Fruit fly (Drosophila melanogaster) whole organism, adult: ENCODE results near the gene CG4511.

ENCODE experiments used
- CG1620 ChIP-seq: fragments of 200-800 bp; sonication (Bioruptor generic); optimal IDR thresholded peaks from 2 replicates; lab custom pipeline; 2016; ENCODE audit warnings: missing biosample characterization, missing genetic modification characterization
- CG5204 ChIP-seq: fragments of 200-800 bp; sonication (Bioruptor generic); optimal IDR thresholded peaks from 2 replicates; lab custom pipeline; 2016; ENCODE audit warnings: missing biosample characterization, missing genetic modification characterization
- CG7045 ChIP-seq: fragments of 200-800 bp; sonication (Bioruptor generic); optimal IDR thresholded peaks from 2 replicates; lab custom pipeline; 2017; ENCODE audit warnings: missing biosample characterization, mild to moderate bottlenecking, missing genetic modification characterization
- CG7101 ChIP-seq: fragments of 200-800 bp; sonication (Bioruptor generic); optimal IDR thresholded peaks from 2 replicates; lab custom pipeline; 2018; ENCODE audit warnings: missing biosample characterization, mild to moderate bottlenecking, missing genetic modification characterization, moderate library complexity
- Clk ChIP-seq: fragments of 200-800 bp; sonication (Bioruptor generic); optimal IDR thresholded peaks from 2 replicates; lab custom pipeline; 2017; ENCODE audit warnings: missing biosample characterization, missing genetic modification characterization
- Crg-1 ChIP-seq: fragments of 200-800 bp; sonication (Bioruptor generic); optimal IDR thresholded peaks from 2 replicates; lab custom pipeline; 2016; ENCODE audit warnings: missing biosample characterization, missing genetic modification characterization
- Mnt ChIP-seq: fragments of 200-800 bp; sonication (Bioruptor generic); optimal IDR thresholded peaks from 2 replicates; lab custom pipeline; 2016; ENCODE audit warnings: missing biosample characterization, mild to moderate bottlenecking, missing genetic modification characterization
- bab1 ChIP-seq: fragments of 200-800 bp; sonication (Bioruptor generic); optimal IDR thresholded peaks from 3 replicates; lab custom pipeline; 2019; ENCODE audit warnings: missing biosample characterization, mild to moderate bottlenecking, missing genetic modification characterization, moderate library complexity
- cnc ChIP-seq, 2 experiments: fragments of >200 bp; optimal IDR thresholded peaks; 2 replicates each; lab custom pipeline; 2017
- kay ChIP-seq: fragments of 200-800 bp; sonication (Bioruptor generic); peaks from one replicate; lab custom pipeline; 2016; ENCODE audit warnings: missing biosample characterization, missing genetic modification characterization, borderline replicate concordance
- ovo ChIP-seq: fragments of 200-800 bp; sonication (Bioruptor generic); optimal IDR thresholded peaks from 2 replicates; lab custom pipeline; 2016; ENCODE audit warnings: missing biosample characterization, missing genetic modification characterization
- pad ChIP-seq: fragments of 200-800 bp; sonication (Bioruptor generic); optimal IDR thresholded peaks from 3 replicates; lab custom pipeline; 2017; ENCODE audit warnings: missing biosample characterization, missing genetic modification characterization, mild to moderate bottlenecking, moderate library complexity, missing genetic modification reagents
- tj ChIP-seq: fragments of 200-800 bp; sonication (Bioruptor generic); optimal IDR thresholded peaks from 3 replicates; lab custom pipeline; 2017; ENCODE audit warnings: missing biosample characterization, mild to moderate bottlenecking, missing genetic modification characterization, moderate library complexity

DNA sequence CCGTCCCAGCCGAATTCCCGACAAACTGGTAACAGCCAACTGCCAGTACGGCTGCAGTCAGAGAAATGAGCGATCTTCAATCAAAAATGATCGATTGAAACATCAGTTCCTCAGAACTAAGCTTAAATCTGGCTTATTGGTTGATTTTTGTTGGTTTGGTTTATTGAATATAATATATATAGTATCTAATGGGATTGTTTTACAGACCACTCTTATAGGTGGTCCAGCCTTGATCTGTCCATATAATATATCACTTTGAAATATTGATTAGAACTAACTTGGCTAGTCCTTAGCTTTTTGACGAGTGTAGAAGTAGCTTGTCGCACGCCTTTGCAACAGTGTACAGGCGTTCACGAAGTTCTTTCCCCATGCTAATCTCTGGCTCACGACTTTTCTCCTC lies 11.9 kb upstream of the CG4511 start:
- TF ChIP-seq Mnt (GFP tag; lab: Kevin White, UChicago) (no peak), CG7045 (GFP tag; lab: Kevin White, UChicago) (no peak), bab1 (no peak), kay (GFP tag; lab: Kevin White, UChicago) (no peak), cnc (optimal IDR thresholded peaks at IDR 0.05; lab: Kevin White, UChicago) (no peak), tj (GFP tag; lab: Kevin White, UChicago) (no peak), Crg-1 (GFP tag; lab: Kevin White, UChicago) (no peak), CG7101 (tag; lab: Kevin White, UChicago) (no peak), ovo (GFP tag; lab: Kevin White, UChicago) (no peak), CG1620 (GFP tag; lab: Kevin White, UChicago) (no peak), pad (no peak), CG5204 (no peak), Clk (no peak)
